Worm (Caenorhabditis elegans): ENCODE data around the gene rig-6.

rig-6 gene

ce11 chrII:4769886-4770285 is 42.0 kb downstream of the rig-6 start (continued):
- TF ChIP-seq nhr-28 (tag; optimal IDR thresholded peaks at IDR 0.05) (peak; percentile 84), set-16 (GFP tag; IDR thresholded peaks at IDR 0.05) (no peak), spr-1 (tag; optimal IDR thresholded peaks at IDR 0.05) (no peak), lir-3 (tag; optimal IDR thresholded peaks at IDR 0.05) (no peak), saeg-2 (GFP tag; IDR thresholded peaks at IDR 0.05) (no peak), ceh-62 (tag; optimal IDR thresholded peaks at IDR 0.05) (no peak)

DNA sequence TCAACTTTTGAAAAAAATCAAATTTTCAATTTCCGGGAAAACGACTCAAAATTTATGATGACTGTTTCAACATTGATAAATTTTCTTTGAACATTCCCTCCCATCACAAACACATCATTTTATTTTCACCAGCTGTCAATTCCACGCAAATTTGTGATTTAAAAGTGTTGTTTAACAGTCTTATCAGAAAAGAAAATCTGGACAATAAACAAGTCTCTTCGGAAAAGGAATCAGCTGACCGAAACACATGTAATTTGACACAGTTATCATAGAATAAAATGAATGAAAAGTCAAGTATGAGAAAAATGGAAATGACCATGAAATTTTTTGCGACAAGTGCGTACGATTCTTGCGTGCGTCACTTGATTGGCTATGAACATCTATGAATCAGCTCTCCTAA is 42.8 kb downstream of the rig-6 start:
- no peak for TF ChIP-seq zip-11 (GFP tag; IDR thresholded peaks at IDR 0.05)
- TF ChIP-seq nhr-28 (tag; optimal IDR thresholded peaks at IDR 0.05): peak; percentile 79
- no peak for TF ChIP-seq daf-19 (GFP tag; conservative IDR thresholded peaks at IDR 0.05)
- TF ChIP-seq nhr-48 (tag; optimal IDR thresholded peaks at IDR 0.05): peak; percentile 25
- no peak for TF ChIP-seq hif-1 (tag; optimal IDR thresholded peaks at IDR 0.05)
- TF ChIP-seq zip-2 (tag; optimal IDR thresholded peaks at IDR 0.05): no peak
- peak; percentile 91 for TF ChIP-seq php-3 (GFP tag; IDR thresholded peaks at IDR 0.05)
- peak; percentile 87 for TF ChIP-seq lin-1 (GFP tag; IDR thresholded peaks at IDR 0.05)
- TF ChIP-seq hlh-11 (tag; optimal IDR thresholded peaks at IDR 0.05): peak; percentile 73
- peak; percentile 59 for TF ChIP-seq hlh-30 (tag; optimal IDR thresholded peaks at IDR 0.05; ENCODE audit: insufficient read depth)
- peak in 1 of 2 experiments; percentile 53 for TF ChIP-seq daf-16 (GFP tag; optimal IDR thresholded peaks at IDR 0.05)
- TF ChIP-seq daf-16 (tag; optimal IDR thresholded peaks at IDR 0.05): peak; percentile 96
- TF ChIP-seq dmd-6 (GFP tag; IDR thresholded peaks at IDR 0.05): peak; percentile 97
- TF ChIP-seq nhr-77 (tag; optimal IDR thresholded peaks at IDR 0.05): peak; percentile 44
- TF ChIP-seq T20F7.1 (GFP tag; optimal IDR thresholded peaks at IDR 0.05): peak; percentile 42
- TF ChIP-seq nhr-102 (tag; optimal IDR thresholded peaks at IDR 0.05): peak; percentile 61
- peak in 1 of 2 experiments; percentile 62 for TF ChIP-seq mdl-1 (tag; optimal IDR thresholded peaks at IDR 0.05)
- TF ChIP-seq dve-1 (tag; optimal IDR thresholded peaks at IDR 0.05; ENCODE audit: insufficient read depth): peak; percentile 84
- peak in 1 of 2 experiments; percentile 5 for TF ChIP-seq lsy-2 (tag; optimal IDR thresholded peaks at IDR 0.05)
- TF ChIP-seq Y75B8A.6 (GFP tag; IDR thresholded peaks at IDR 0.05): no peak
- peak; percentile 80; the same call in 1 of the 2 replicates for TF ChIP-seq tra-1 (GFP tag; IDR thresholded peaks at IDR 0.05)

DNA sequence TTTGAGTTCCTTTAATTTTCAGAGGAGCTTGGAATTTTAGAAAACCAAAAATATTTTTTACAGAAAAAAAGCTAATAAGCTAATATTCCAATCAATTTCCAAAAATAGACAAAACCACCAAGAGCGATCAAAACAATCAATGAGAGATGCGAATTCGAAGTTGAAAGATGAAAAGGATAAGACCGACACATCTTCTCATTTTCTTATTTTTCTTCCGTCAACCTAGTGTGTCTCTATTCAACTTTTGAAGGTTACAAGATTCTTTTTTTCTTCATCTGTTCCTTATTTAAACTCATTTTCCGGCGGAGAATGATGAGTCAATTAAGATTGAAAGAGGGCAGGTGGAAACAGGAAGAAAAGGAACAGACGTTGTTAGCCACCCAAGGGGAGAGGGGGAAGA is 44.3 kb downstream of the rig-6 start:
- TF ChIP-seq dve-1 (tag; optimal IDR thresholded peaks at IDR 0.05; ENCODE audit: insufficient read depth) (no peak), dmd-8 (GFP tag; IDR thresholded peaks at IDR 0.05) (no peak), gei-8 (GFP tag; optimal IDR thresholded peaks at IDR 0.05) (no peak), unc-62 (GFP tag; optimal IDR thresholded peaks at IDR 0.05 in 1 of 2) (peak in 1 of 2 experiments; percentile 28), unc-62 (tag; optimal IDR thresholded peaks at IDR 0.05) (no peak), saeg-2 (GFP tag; IDR thresholded peaks at IDR 0.05) (no peak)

- TF ChIP-seq nhr-11 (tag; optimal IDR thresholded peaks at IDR 0.05) (no peak), spr-1 (tag; optimal IDR thresholded peaks at IDR 0.05) (no peak)
Measured at ce11 chrII:4766284-4766683, 45.6 kb downstream of the rig-6 start, which contains the start of gene ttm-2. TSS of gene ttm-2 (minus strand) at chrII:4766384.

DNA sequence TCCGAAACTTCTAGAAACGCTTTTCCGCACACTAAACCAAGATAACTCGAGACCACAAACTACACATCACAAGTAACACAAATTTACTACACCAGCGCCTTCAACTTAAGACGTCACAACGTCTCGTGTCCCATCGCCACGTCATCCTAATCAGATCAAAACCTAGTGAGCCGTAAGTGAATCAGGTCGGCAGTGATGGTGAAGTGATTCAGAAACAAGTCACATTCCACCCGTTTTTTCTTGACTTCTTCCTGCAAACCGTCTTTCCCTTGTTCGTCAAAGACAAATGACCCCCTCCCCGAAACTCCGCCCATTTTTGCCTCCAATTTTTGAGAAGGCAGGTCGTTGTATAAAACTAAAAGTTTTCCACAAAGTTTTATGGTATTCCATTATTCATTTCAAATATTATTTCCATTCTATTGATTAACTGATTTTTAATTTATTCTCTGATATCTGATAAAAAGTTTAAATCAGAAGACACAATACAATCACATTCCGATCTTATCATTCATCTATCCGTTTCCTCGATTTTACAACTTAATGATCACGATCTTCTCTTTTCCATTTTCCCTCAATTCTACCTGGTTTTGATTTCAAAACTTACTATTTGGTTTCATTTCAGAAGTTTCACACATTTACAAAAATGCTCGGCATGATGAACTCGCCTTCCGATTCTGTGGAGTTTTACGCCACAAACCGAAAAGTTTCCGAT is 49.2 kb downstream of the rig-6 start, which contains the start of gene F26G1.2:
F26G1.2 (plus strand) TSS at position 508 of the 712 bp plus-strand sequence.
- TF ChIP-seq egl-43 (GFP tag; IDR thresholded peaks at IDR 0.05) (peak; percentile 15; the same call in 1 of the 2 replicates), aha-1 (tag) (peak; percentile 69), dmd-6 (GFP tag; IDR thresholded peaks at IDR 0.05) (no peak), nhr-28 (tag; optimal IDR thresholded peaks at IDR 0.05) (peak; percentile 57), sdz-12 (GFP tag; optimal IDR thresholded peaks at IDR 0.05) (no peak)
